Fruit fly (Drosophila melanogaster): ENCODE measurements around the gene CG3603.

Gene CG3603

DNA sequence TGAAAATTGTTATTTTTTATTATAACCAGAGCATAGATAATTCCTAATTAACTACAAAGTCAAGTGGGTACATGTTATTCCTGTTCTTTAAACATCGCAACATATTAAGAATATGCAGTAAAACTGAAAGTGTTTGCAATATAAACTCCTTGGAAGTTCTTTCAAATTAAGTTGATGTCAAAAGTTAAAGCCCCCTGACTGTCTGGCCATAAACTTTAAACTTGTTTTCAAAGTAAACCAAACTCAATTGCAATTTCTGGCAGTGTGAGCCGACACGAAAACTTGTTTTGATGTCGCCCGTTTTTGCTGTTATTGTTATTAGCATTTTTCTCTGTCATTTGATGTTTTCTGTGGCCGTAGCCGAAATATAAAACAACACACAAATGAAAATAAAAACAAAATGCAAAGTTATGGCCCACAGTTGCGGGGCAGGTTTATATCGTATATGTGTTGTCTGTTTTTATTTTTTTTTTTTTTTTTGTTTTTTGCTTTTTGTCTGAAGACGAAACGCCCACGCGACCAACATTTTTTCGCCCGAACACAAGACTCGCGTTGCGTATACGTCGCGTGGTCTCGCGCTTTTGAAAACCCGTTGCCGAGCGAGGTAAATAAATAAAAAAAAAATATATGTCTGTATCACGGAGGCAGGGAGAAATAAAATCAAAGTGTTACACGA is 45.4 kb downstream of the CG3603 start:
- TF ChIP-seq CG8478 (optimal IDR thresholded peaks at IDR 0.05) (no peak), CTCF (optimal IDR thresholded peaks at IDR 0.05) (no peak)
